Worm (Caenorhabditis elegans) whole organism, L1 larva: ENCODE results near the gene col-146.

ENCODE experiments used
- nhr-47 ChIP-seq: sonication (generic microtip); optimal IDR thresholded peaks from 2 replicates; lab custom pipeline; 2016; ENCODE audit warnings: mild to moderate bottlenecking, missing genetic modification characterization, moderate library complexity, missing compliant biosample characterization
- nhr-90 ChIP-seq: sonication (generic microtip); optimal IDR thresholded peaks from 2 replicates; lab custom pipeline; 2016; ENCODE audit warnings: mild to moderate bottlenecking, missing genetic modification characterization, missing compliant biosample characterization; ENCODE audit not compliant: poor library complexity
- snpc-4 ChIP-seq: fragments of 150-350 bp; optimal IDR thresholded peaks from 2 replicates; lab custom pipeline; 2014; ENCODE audit warnings: missing biosample characterization, missing genetic modification characterization
- unc-62 ChIP-seq: fragments of 150-350 bp; optimal IDR thresholded peaks from 2 replicates; lab custom pipeline; 2014; ENCODE audit warnings: missing biosample characterization, missing genetic modification reagents, missing genetic modification characterization
- zag-1 ChIP-seq: fragments of 150-350 bp; optimal IDR thresholded peaks from 2 replicates; lab custom pipeline; 2014; ENCODE audit warnings: missing biosample characterization, missing genetic modification characterization

- TF ChIP-seq snpc-4 (tag; lab: Kevin White, UChicago) (no peak), unc-62 (GFP tag; lab: Kevin White, UChicago) (no peak), nhr-90 (tag; lab: Kevin White, UChicago) (no peak), zag-1 (tag; lab: Kevin White, UChicago) (no peak), nhr-47 (tag; lab: Kevin White, UChicago) (no peak)
Observed at ce11 chrV:9618919-9619318, 10.8 kb upstream of the col-146 start, which contains the start of gene idpc-7.
